Worm (Caenorhabditis elegans) whole organism, late embryonic: ENCODE data around the gene col-71.

Experiments
- C08G9.2 ChIP-seq: sonication (generic microtip); optimal IDR thresholded peaks from 2 replicates; lab custom pipeline; 2016; ENCODE audit warnings: mild to moderate bottlenecking, missing genetic modification characterization, moderate library complexity, missing compliant biosample characterization
- C38D4.7 ChIP-seq: fragments of 200-800 bp; sonication (Bioruptor generic); optimal IDR thresholded peaks from 2 replicates; lab custom pipeline; 2018; ENCODE audit warnings: mild to moderate bottlenecking, missing genetic modification characterization, moderate library complexity, missing compliant biosample characterization
- K09A11.1 ChIP-seq: sonication (generic microtip); optimal IDR thresholded peaks from 2 replicates; lab custom pipeline; 2017; ENCODE audit warnings: antibody characterized with exemption, mild to moderate bottlenecking, missing genetic modification characterization, missing compliant biosample characterization; ENCODE audit not compliant: insufficient read depth
- ceh-18 ChIP-seq: sonication (generic microtip); optimal IDR thresholded peaks from 2 replicates; lab custom pipeline; 2016; ENCODE audit warnings: missing genetic modification characterization, missing compliant biosample characterization
- ceh-22 ChIP-seq: sonication (generic microtip); optimal IDR thresholded peaks from 2 replicates; lab custom pipeline; 2017; ENCODE audit warnings: missing biosample characterization, missing genetic modification characterization
- ceh-31 ChIP-seq: sonication (generic microtip); optimal IDR thresholded peaks from 2 replicates; lab custom pipeline; 2016; ENCODE audit warnings: missing genetic modification characterization, missing compliant biosample characterization
- ceh-34 ChIP-seq: sonication (generic microtip); optimal IDR thresholded peaks from 2 replicates; lab custom pipeline; 2016; ENCODE audit warnings: mild to moderate bottlenecking, missing genetic modification characterization, missing compliant biosample characterization
- ceh-45 ChIP-seq: fragments of 200-800 bp; sonication (Bioruptor generic); IDR thresholded peaks from 2 replicates; pipeline ENCODE4 v1.3.6; 2022; ENCODE audit warnings: missing genetic modification reagents, missing genetic modification characterization, missing compliant biosample characterization
- ceh-48 ChIP-seq: sonication (generic microtip); optimal IDR thresholded peaks from 2 replicates; lab custom pipeline; 2016; ENCODE audit warnings: missing genetic modification characterization, inconsistent platforms, missing compliant biosample characterization
- ceh-6 ChIP-seq: fragments of 200-800 bp; sonication (Bioruptor generic); optimal IDR thresholded peaks from 2 replicates; lab custom pipeline; 2018; ENCODE audit warnings: mild to moderate bottlenecking, missing genetic modification characterization, missing compliant biosample characterization
- ceh-9 ChIP-seq: sonication (generic microtip); optimal IDR thresholded peaks from 2 replicates; lab custom pipeline; 2016; ENCODE audit warnings: mild to moderate bottlenecking, missing genetic modification characterization, inconsistent platforms, missing compliant biosample characterization
- dmd-4 ChIP-seq: sonication (generic microtip); optimal IDR thresholded peaks from 2 replicates; lab custom pipeline; 2016; ENCODE audit warnings: borderline replicate concordance, missing genetic modification characterization, missing compliant biosample characterization
- dve-1 ChIP-seq: sonication (generic microtip); optimal IDR thresholded peaks from 2 replicates; lab custom pipeline; 2017; ENCODE audit warnings: antibody characterized with exemption, mild to moderate bottlenecking, missing genetic modification characterization, missing compliant biosample characterization
- elt-4 ChIP-seq: sonication (generic microtip); optimal IDR thresholded peaks from 2 replicates; lab custom pipeline; 2016; ENCODE audit warnings: missing genetic modification characterization, missing compliant biosample characterization
- ets-4 ChIP-seq: sonication (generic microtip); optimal IDR thresholded peaks from 2 replicates; lab custom pipeline; 2016; ENCODE audit warnings: missing genetic modification characterization, missing compliant biosample characterization
- fax-1 ChIP-seq: sonication (generic microtip); optimal IDR thresholded peaks from 2 replicates; lab custom pipeline; 2016; ENCODE audit warnings: missing genotype, missing genetic modification characterization, missing compliant biosample characterization
- fkh-10 ChIP-seq: fragments of 150-350 bp; optimal IDR thresholded peaks from 2 replicates; lab custom pipeline; 2014; ENCODE audit warnings: missing biosample characterization, missing genetic modification reagents, missing genetic modification characterization
- fkh-6 ChIP-seq: sonication (generic microtip); optimal IDR thresholded peaks from 2 replicates; lab custom pipeline; 2016; ENCODE audit warnings: missing genetic modification characterization, missing compliant biosample characterization
- gmeb-2 ChIP-seq: sonication (generic microtip); optimal IDR thresholded peaks from 2 replicates; lab custom pipeline; 2016; ENCODE audit warnings: missing genetic modification characterization, inconsistent platforms, missing compliant biosample characterization
- hlh-13 ChIP-seq: fragments of 200-800 bp; sonication (Bioruptor generic); optimal IDR thresholded peaks from 2 replicates; lab custom pipeline; 2018; ENCODE audit warnings: mild to moderate bottlenecking, missing genetic modification characterization, missing compliant biosample characterization
- hlh-15 ChIP-seq: sonication (generic microtip); optimal IDR thresholded peaks from 2 replicates; lab custom pipeline; 2016; ENCODE audit warnings: missing genetic modification characterization, missing compliant biosample characterization
- hlh-6 ChIP-seq: sonication (generic microtip); optimal IDR thresholded peaks from 2 replicates; lab custom pipeline; 2016; ENCODE audit warnings: missing genotype, missing genetic modification characterization, missing compliant biosample characterization
- hlh-8 ChIP-seq: sonication (generic microtip); optimal IDR thresholded peaks from 2 replicates; lab custom pipeline; 2016; ENCODE audit warnings: missing genotype, missing genetic modification characterization, missing compliant biosample characterization
- lim-6 ChIP-seq: sonication (generic microtip); optimal IDR thresholded peaks from 2 replicates; lab custom pipeline; 2016; ENCODE audit warnings: missing genetic modification characterization, missing compliant biosample characterization
- lin-11 ChIP-seq: fragments of 200-800 bp; sonication (Bioruptor generic); optimal IDR thresholded peaks from 2 replicates; lab custom pipeline; 2018; ENCODE audit warnings: mild to moderate bottlenecking, missing genetic modification characterization, missing compliant biosample characterization
- madf-2 ChIP-seq: sonication (generic microtip); optimal IDR thresholded peaks from 2 replicates; lab custom pipeline; 2017; ENCODE audit warnings: missing genetic modification characterization, missing compliant biosample characterization
- mec-3 ChIP-seq: sonication (generic microtip); optimal IDR thresholded peaks from 2 replicates; lab custom pipeline; 2016; ENCODE audit warnings: borderline replicate concordance, missing genetic modification characterization, missing compliant biosample characterization
- nfya-1 ChIP-seq: sonication (generic microtip); optimal IDR thresholded peaks from 2 replicates; lab custom pipeline; 2017; ENCODE audit warnings: missing genetic modification characterization, mild to moderate bottlenecking, missing compliant biosample characterization, antibody characterized with exemption, moderate library complexity
- nhr-232 ChIP-seq: sonication (generic microtip); optimal IDR thresholded peaks from 2 replicates; lab custom pipeline; 2016; ENCODE audit warnings: missing genetic modification characterization, missing compliant biosample characterization
- pag-3 ChIP-seq: sonication (generic microtip); optimal IDR thresholded peaks from 2 replicates; lab custom pipeline; 2016; ENCODE audit warnings: missing compliant biosample characterization, missing genetic modification characterization, borderline replicate concordance
- pat-9 ChIP-seq: fragments of 200-800 bp; sonication (Bioruptor generic); optimal IDR thresholded peaks from 2 replicates; lab custom pipeline; 2018; ENCODE audit warnings: mild to moderate bottlenecking, missing genetic modification characterization, moderate library complexity, missing compliant biosample characterization
- pax-1 ChIP-seq: fragments of 150-350 bp; optimal IDR thresholded peaks from 2 replicates; lab custom pipeline; 2014; ENCODE audit warnings: missing biosample characterization, missing genetic modification characterization
- pha-2 ChIP-seq: sonication (generic microtip); optimal IDR thresholded peaks from 2 replicates; lab custom pipeline; 2017; ENCODE audit warnings: mild to moderate bottlenecking, missing genetic modification characterization, missing compliant biosample characterization
- pha-4 ChIP-seq: fragments of 150-350 bp; optimal IDR thresholded peaks from 2 replicates; lab custom pipeline; 2018; ENCODE audit warnings: missing biosample characterization, missing genetic modification reagents, missing genetic modification characterization
- pqm-1 ChIP-seq: sonication (generic microtip); optimal IDR thresholded peaks from 2 replicates; lab custom pipeline; 2016; ENCODE audit warnings: missing genetic modification characterization, missing compliant biosample characterization
- pros-1 ChIP-seq: fragments of 150-350 bp; optimal IDR thresholded peaks from 2 replicates; lab custom pipeline; 2014; ENCODE audit warnings: missing biosample characterization, missing genetic modification reagents, missing genetic modification characterization
- ref-2 ChIP-seq: sonication (generic microtip); optimal IDR thresholded peaks from 2 replicates; lab custom pipeline; 2016; ENCODE audit warnings: missing genetic modification characterization, missing compliant biosample characterization
- rnt-1 ChIP-seq: sonication (generic microtip); optimal IDR thresholded peaks from 2 replicates; lab custom pipeline; 2016; ENCODE audit warnings: missing genetic modification characterization, missing compliant biosample characterization
- sox-2 ChIP-seq: fragments of 200-800 bp; sonication (Bioruptor generic); IDR thresholded peaks from 2 replicates; pipeline ENCODE4 v1.3.6; 2022; ENCODE audit warnings: missing genetic modification reagents, missing genetic modification characterization, missing compliant biosample characterization
- syd-9 ChIP-seq: sonication (generic microtip); optimal IDR thresholded peaks from 2 replicates; lab custom pipeline; 2016; ENCODE audit warnings: mild to moderate bottlenecking, missing genetic modification characterization, moderate library complexity, missing compliant biosample characterization
- tbx-2 ChIP-seq: sonication (generic microtip); optimal IDR thresholded peaks from 2 replicates; lab custom pipeline; 2016; ENCODE audit warnings: missing genetic modification characterization, missing compliant biosample characterization
- tbx-7 ChIP-seq: sonication (generic microtip); optimal IDR thresholded peaks from 2 replicates; lab custom pipeline; 2016; ENCODE audit warnings: missing genotype, missing genetic modification characterization, missing compliant biosample characterization
- unc-42 ChIP-seq: sonication (generic microtip); optimal IDR thresholded peaks from 2 replicates; lab custom pipeline; 2016; ENCODE audit warnings: missing genotype, missing genetic modification characterization, missing compliant biosample characterization
- unc-55 ChIP-seq: sonication (generic microtip); optimal IDR thresholded peaks from 2 replicates; lab custom pipeline; 2017; ENCODE audit warnings: missing biosample characterization, missing genetic modification reagents, missing genetic modification characterization
- unc-86 ChIP-seq: sonication (generic microtip); optimal IDR thresholded peaks from 2 replicates; lab custom pipeline; 2016; ENCODE audit warnings: missing genetic modification characterization, missing compliant biosample characterization
- ztf-16 ChIP-seq: sonication (generic microtip); optimal IDR thresholded peaks from 2 replicates; lab custom pipeline; 2017; ENCODE audit warnings: missing genetic modification characterization, missing compliant biosample characterization

The col-71 gene

DNA sequence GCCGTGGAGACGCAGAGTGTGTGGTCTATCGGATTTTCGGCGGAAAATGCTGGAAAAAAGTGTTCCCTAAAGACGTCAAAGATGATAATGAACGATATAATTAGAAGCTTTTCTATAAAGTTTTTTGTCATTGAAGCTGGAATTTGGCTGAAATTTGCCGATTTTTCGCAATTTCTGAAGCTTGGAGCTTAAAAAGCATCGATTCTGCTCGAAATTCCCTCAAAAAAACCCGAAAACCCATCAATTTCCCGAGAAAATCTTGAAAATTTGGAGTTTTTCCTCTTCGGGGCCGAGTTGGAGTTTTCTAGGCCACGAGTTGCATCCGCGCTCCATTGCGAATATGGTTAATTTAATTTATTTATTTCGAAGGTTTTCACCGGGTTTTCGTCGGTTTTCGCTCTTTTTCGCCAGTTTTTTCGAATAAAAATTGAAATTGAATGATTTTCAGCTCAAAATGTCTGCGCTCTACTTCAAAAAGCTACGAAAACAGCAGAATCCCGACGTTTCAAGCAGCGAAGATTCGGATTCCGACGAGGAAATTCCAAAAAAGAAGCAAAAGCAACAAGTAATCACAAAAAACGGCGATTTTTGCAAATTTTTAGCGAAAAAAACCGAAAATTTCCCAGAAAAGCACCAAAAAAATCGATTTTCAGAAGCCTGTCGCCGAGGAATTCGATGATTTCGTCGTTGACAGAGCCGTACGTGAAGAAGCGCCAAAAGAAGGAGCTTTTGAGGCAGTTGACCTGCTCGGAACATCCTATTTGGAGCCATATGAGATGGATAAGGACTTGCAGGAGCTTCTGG lies at the start of gene col-71, which contains the start of gene Y49F6B.2 (continued):
- no peak for TF ChIP-seq fkh-10 (GFP tag; lab: Kevin White, UChicago)
- peak; percentile 44 for TF ChIP-seq pax-1 (tag; lab: Kevin White, UChicago)
- no peak for TF ChIP-seq fkh-6
- TF ChIP-seq dmd-4 (tag; lab: Kevin White, UChicago) = no peak
- TF ChIP-seq unc-86 = peak; percentile 34
- TF ChIP-seq pat-9 = no peak
- TF ChIP-seq hlh-6 (tag; lab: Kevin White, UChicago) = no peak
- peak; percentile 88 for TF ChIP-seq ets-4 (tag; lab: Kevin White, UChicago)
- TF ChIP-seq ceh-9 (tag; lab: Kevin White, UChicago) = no peak
- peak; percentile 90 for TF ChIP-seq C08G9.2 (tag; lab: Kevin White, UChicago)
- TF ChIP-seq pha-2 (tag; lab: Kevin White, UChicago) = no peak
- TF ChIP-seq C38D4.7 (GFP tag; lab: Kevin White, UChicago) = no peak
- TF ChIP-seq ceh-34 = peak; percentile 24
- no peak for TF ChIP-seq sox-2 (GFP tag; lab: Robert Waterston, UW)
- TF ChIP-seq pag-3 (tag; lab: Kevin White, UChicago) = no peak
- TF ChIP-seq ceh-6 (GFP tag; lab: Kevin White, UChicago) = no peak
- peak; percentile 76 for TF ChIP-seq ref-2 (tag; lab: Kevin White, UChicago)

DNA sequence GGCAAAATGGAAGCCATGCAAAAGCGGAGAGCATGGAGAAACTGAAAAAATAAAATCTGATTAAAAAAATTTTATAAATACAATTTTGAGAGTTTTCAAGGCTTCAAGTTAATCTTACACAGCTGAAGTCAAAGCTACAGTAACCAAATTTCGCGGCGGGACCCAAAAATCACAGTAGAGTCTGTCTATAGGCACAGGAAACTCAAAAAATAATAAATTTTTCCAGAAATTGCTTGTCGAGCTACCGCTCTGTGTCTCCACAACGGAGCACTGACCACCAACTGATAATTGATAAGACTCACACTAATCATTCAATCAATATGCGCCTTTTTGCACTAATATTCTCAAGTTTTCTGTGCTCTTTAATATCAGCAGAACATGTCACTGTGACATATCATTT lies 48.0 kb upstream of the col-71 start, which contains the start of gene W10G11.19:
W10G11.19 (plus strand) TSS at position 301 of the 400 bp plus-strand sequence.
- TF ChIP-seq ceh-48 (tag; lab: Kevin White, UChicago) (no peak), lin-11 (tag; lab: Kevin White, UChicago) (no peak), mec-3 (no peak), K09A11.1 (tag; lab: Kevin White, UChicago) (no peak), ceh-6 (GFP tag; lab: Kevin White, UChicago) (no peak), ceh-18 (no peak), fax-1 (tag; lab: Kevin White, UChicago) (no peak), nfya-1 (no peak), hlh-8 (tag; lab: Kevin White, UChicago) (no peak), elt-4 (tag; lab: Kevin White, UChicago) (no peak), pax-1 (tag; lab: Kevin White, UChicago) (no peak), fkh-6 (no peak), tbx-7 (tag; lab: Kevin White, UChicago) (no peak), gmeb-2 (no peak)

DNA sequence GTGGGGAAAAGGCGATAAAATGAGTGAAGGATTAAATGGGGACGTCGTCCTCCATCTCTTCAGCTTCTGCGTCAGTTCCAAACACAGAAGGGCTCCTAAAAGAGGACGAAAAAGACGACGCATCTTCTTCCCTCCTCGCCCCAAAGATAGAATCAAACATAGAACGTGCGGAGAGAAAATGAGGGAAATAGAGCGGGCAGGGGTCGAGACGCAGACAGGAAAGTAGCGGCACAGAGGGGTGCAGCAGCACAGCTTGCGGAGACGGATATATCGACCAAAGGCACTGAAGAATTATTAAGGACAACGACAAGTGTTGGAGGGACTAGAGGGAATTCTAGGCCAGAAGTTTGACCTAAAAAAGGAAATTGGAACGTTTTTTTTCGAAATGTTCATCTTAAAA lies 44.9 kb upstream of the col-71 start:
- TF ChIP-seq unc-42 (tag; lab: Kevin White, UChicago) (peak; percentile 81), ceh-45 (GFP tag; lab: Robert Waterston, UW) (no peak), syd-9 (peak; percentile 47), K09A11.1 (tag; lab: Kevin White, UChicago) (no peak), ceh-31 (tag; lab: Kevin White, UChicago) (peak; percentile 82), fkh-6 (no peak), madf-2 (tag; lab: Kevin White, UChicago) (no peak), pha-4 (tag; lab: Kevin White, UChicago) (no peak), ceh-18 (peak; percentile 37), hlh-15 (tag; lab: Kevin White, UChicago) (no peak), hlh-6 (tag; lab: Kevin White, UChicago) (no peak), dve-1 (no peak), ceh-34 (peak; percentile 53), nfya-1 (peak; percentile 37), tbx-2 (tag; lab: Kevin White, UChicago) (peak; percentile 48), pros-1 (no peak), rnt-1 (tag; lab: Kevin White, UChicago) (peak; percentile 20), hlh-13 (GFP tag; lab: Kevin White, UChicago) (no peak), ceh-48 (tag; lab: Kevin White, UChicago) (peak; percentile 39), lin-11 (tag; lab: Kevin White, UChicago) (no peak), nhr-232 (tag; lab: Kevin White, UChicago) (no peak), ztf-16 (tag; lab: Kevin White, UChicago) (no peak), fkh-10 (GFP tag; lab: Kevin White, UChicago) (no peak), unc-86 (no peak), pha-2 (tag; lab: Kevin White, UChicago) (no peak), lim-6 (tag; lab: Kevin White, UChicago) (no peak), pax-1 (tag; lab: Kevin White, UChicago) (no peak), ceh-22 (tag; lab: Kevin White, UChicago) (no peak), ets-4 (tag; lab: Kevin White, UChicago) (no peak), unc-55 (GFP tag; lab: Kevin White, UChicago) (no peak), pqm-1 (tag; lab: Kevin White, UChicago) (no peak)
